Worm (Caenorhabditis elegans) whole organism, midembryonic: ENCODE data around the gene ZK795.3.

Source experiments
- cog-1 ChIP-seq: sonication (generic microtip); optimal IDR thresholded peaks from 2 replicates; lab custom pipeline; 2016; ENCODE audit warnings: missing genetic modification characterization, missing compliant biosample characterization
- flt-1 ChIP-seq: fragments of 200-800 bp; sonication (Bioruptor generic); IDR thresholded peaks from 2 replicates; pipeline ENCODE4 v1.3.6; 2022; ENCODE audit warnings: missing genetic modification characterization, missing compliant biosample characterization
- klf-2 ChIP-seq: fragments of 200-800 bp; sonication (Bioruptor generic); conservative IDR thresholded peaks from 2 replicates; pipeline ENCODE4 v1.3.6; 2022; ENCODE audit warnings: missing genetic modification reagents, missing genetic modification characterization, missing compliant biosample characterization
- med-1 ChIP-seq: sonication (generic microtip); optimal IDR thresholded peaks from 2 replicates; lab custom pipeline; 2017; ENCODE audit warnings: missing genetic modification characterization, mild to moderate bottlenecking, missing compliant biosample characterization, antibody characterized with exemption, missing genetic modification reagents; ENCODE audit not compliant: insufficient read depth
- ref-1 ChIP-seq: fragments of 200-800 bp; sonication (Bioruptor generic); conservative IDR thresholded peaks from 2 replicates; pipeline ENCODE4 v1.3.6; 2022; ENCODE audit warnings: missing genetic modification reagents, missing genetic modification characterization, missing compliant biosample characterization
- tab-1 ChIP-seq: fragments of 200-800 bp; sonication (Bioruptor generic); IDR thresholded peaks from 2 replicates; pipeline ENCODE4 v1.3.6; 2022; ENCODE audit warnings: missing genetic modification characterization, missing compliant biosample characterization
- ztf-23 ChIP-seq: fragments of 200-800 bp; sonication (Bioruptor generic); IDR thresholded peaks from 2 replicates; pipeline ENCODE4 v1.3.6; 2022; ENCODE audit warnings: missing genetic modification reagents, missing genetic modification characterization, missing compliant biosample characterization
- ztf-29 ChIP-seq: fragments of 200-800 bp; sonication (Bioruptor generic); IDR thresholded peaks from 2 replicates; pipeline ENCODE4 v1.3.6; 2022; ENCODE audit warnings: missing genetic modification reagents, missing genetic modification characterization, missing compliant biosample characterization

ce11 chrIV:12565933-12566540, 6.9 kb downstream of the ZK795.3 start, which contains the start of gene eak-7:
- no peak for TF ChIP-seq med-1 (GFP tag; lab: Kevin White, UChicago)
- no peak for TF ChIP-seq tab-1 (GFP tag; lab: Robert Waterston, UW)
- no peak for TF ChIP-seq ztf-29 (GFP tag; lab: Robert Waterston, UW)
- TF ChIP-seq klf-2 (GFP tag; lab: Robert Waterston, UW), result no peak
- no peak for TF ChIP-seq ref-1 (GFP tag; lab: Robert Waterston, UW)
- no peak for TF ChIP-seq cog-1
- no peak for TF ChIP-seq flt-1 (GFP tag; lab: Robert Waterston, UW)
- TF ChIP-seq ztf-23 (GFP tag; lab: Robert Waterston, UW), result no peak
